Fruit fly (Drosophila melanogaster) whole organism, wandering third instar larva: ENCODE measurements around the gene mbf1.
"Not testable (repeated sequence)": the region's sequence is repeated elsewhere in the genome, so short reads cannot be mapped to it uniquely, and the experiment has no call there.

Source experiments
- Abd-B ChIP-seq: fragments of >200 bp; optimal IDR thresholded peaks from 2 replicates; lab custom pipeline; 2017; ENCODE audit warnings: missing biosample characterization, missing genetic modification characterization
- CG32264 ChIP-seq: fragments of 200-800 bp; sonication (Bioruptor generic); optimal IDR thresholded peaks from 2 replicates; lab custom pipeline; 2016; ENCODE audit warnings: missing biosample characterization, missing genetic modification characterization
- CG9705 ChIP-seq: fragments of 200-800 bp; sonication (Bioruptor generic); optimal IDR thresholded peaks from 2 replicates; lab custom pipeline; 2018; ENCODE audit warnings: missing biosample characterization, mild to moderate bottlenecking, missing genetic modification characterization
- CrebA ChIP-seq: fragments of 200-800 bp; sonication (Bioruptor generic); optimal IDR thresholded peaks from 2 replicates; lab custom pipeline; 2016; ENCODE audit warnings: missing biosample characterization, mild to moderate bottlenecking, missing genetic modification characterization, borderline replicate concordance
- Dfd ChIP-seq: fragments of >200 bp; optimal IDR thresholded peaks from 2 replicates; lab custom pipeline; 2017; ENCODE audit warnings: missing biosample characterization, missing genetic modification characterization
- Dif ChIP-seq: fragments of 200-275, 200-300 bp; sonication (Bioruptor generic); optimal IDR thresholded peaks from 2 replicates; lab custom pipeline; 2018; ENCODE audit warnings: missing biosample characterization, missing genetic modification characterization; ENCODE audit not compliant: partially characterized antibody
- GATAd ChIP-seq: sonication (Bioruptor generic); optimal IDR thresholded peaks from 2 replicates; lab custom pipeline; 2016; ENCODE audit warnings: missing biosample characterization, missing genetic modification characterization
- HLH106 ChIP-seq: fragments of 200-800 bp; optimal IDR thresholded peaks from 3 replicates; lab custom pipeline; 2019; ENCODE audit warnings: missing biosample characterization, mild to moderate bottlenecking, missing genetic modification characterization, moderate library complexity
- Hnf4 ChIP-seq: fragments of 200-800 bp; sonication (Bioruptor generic); optimal IDR thresholded peaks from 2 replicates; lab custom pipeline; 2016; ENCODE audit warnings: missing biosample characterization, mild to moderate bottlenecking, missing genetic modification characterization
- Hr78 ChIP-seq: fragments of >200 bp; optimal IDR thresholded peaks from 2 replicates; lab custom pipeline; 2017; ENCODE audit warnings: missing biosample characterization, missing genetic modification characterization
- Hr83 ChIP-seq: fragments of 200-300 bp; sonication (Bioruptor generic); optimal IDR thresholded peaks from 2 replicates; lab custom pipeline; 2016; ENCODE audit warnings: missing biosample characterization, mild to moderate bottlenecking, missing genetic modification characterization, moderate library complexity; ENCODE audit not compliant: poor library complexity, severe bottlenecking
- Jra ChIP-seq: sonication (Bioruptor generic); optimal IDR thresholded peaks from 2 replicates; lab custom pipeline; 2016; ENCODE audit warnings: missing biosample characterization, missing genetic modification characterization
- Mio ChIP-seq: sonication (Bioruptor generic); optimal IDR thresholded peaks from 2 replicates; lab custom pipeline; 2016; ENCODE audit warnings: missing biosample characterization, missing genetic modification characterization
- Myc ChIP-seq: fragments of >200 bp; optimal IDR thresholded peaks from 2 replicates; lab custom pipeline; 2017
- N ChIP-seq: fragments of >200 bp; optimal IDR thresholded peaks from 2 replicates; lab custom pipeline; 2018; ENCODE audit warnings: missing biosample characterization, missing external identifiers, missing genetic modification characterization
- OdsH ChIP-seq: fragments of 200-800 bp; sonication (Bioruptor generic); optimal IDR thresholded peaks from 2 replicates; lab custom pipeline; 2016; ENCODE audit warnings: missing biosample characterization, mild to moderate bottlenecking, missing genetic modification characterization
- Rel ChIP-seq, 2 experiments: fragments of 200-800 bp; sonication (Bioruptor generic) in 1 of 2; optimal IDR thresholded peaks; 2 replicates in 1 of 2; 3 replicates in 1 of 2; lab custom pipeline; 2016 to 2019; ENCODE audit warnings: mild to moderate bottlenecking in 2 of 2, missing biosample characterization in 2 of 2, missing genetic modification characterization in 2 of 2, moderate library complexity in 1 of 2
- Sp1 ChIP-seq: fragments of 200-800 bp; sonication (Bioruptor generic); optimal IDR thresholded peaks from 3 replicates; lab custom pipeline; 2019; ENCODE audit warnings: missing biosample characterization, mild to moderate bottlenecking, missing genetic modification characterization, moderate library complexity
- Vsx2 ChIP-seq: fragments of 200-300, 225-300 bp; sonication (Bioruptor generic); optimal IDR thresholded peaks from 2 replicates; lab custom pipeline; 2018; ENCODE audit warnings: missing biosample characterization, missing genetic modification characterization; ENCODE audit not compliant: partially characterized antibody
- br ChIP-seq: fragments of 200-800 bp; sonication (Bioruptor generic); optimal IDR thresholded peaks from 2 replicates; lab custom pipeline; 2016; ENCODE audit warnings: missing biosample characterization, missing genetic modification characterization
- brk ChIP-seq: fragments of 200-800 bp; sonication (Bioruptor generic); optimal IDR thresholded peaks from 2 replicates; lab custom pipeline; 2016; ENCODE audit warnings: missing biosample characterization, mild to moderate bottlenecking, missing genetic modification characterization
- dl ChIP-seq, 2 experiments: fragments of 175-275, 200-275 bp in 1 of 2; fragments of 200-275 bp in 1 of 2; sonication (Bioruptor generic); optimal IDR thresholded peaks; lab custom pipeline; 2018; ENCODE audit warnings: mild to moderate bottlenecking in 2 of 2, missing biosample characterization in 2 of 2, missing genetic modification characterization in 2 of 2, moderate library complexity in 2 of 2; ENCODE audit not compliant: partially characterized antibody in 2 of 2, insufficient read depth in 1 of 2
- dmrt93B ChIP-seq: fragments of 200-800 bp; sonication (Bioruptor generic); optimal IDR thresholded peaks from 2 replicates; lab custom pipeline; 2018; ENCODE audit warnings: missing biosample characterization, mild to moderate bottlenecking, missing genetic modification characterization
- dsf ChIP-seq: sonication (Bioruptor generic); optimal IDR thresholded peaks from 2 replicates; lab custom pipeline; 2016; ENCODE audit warnings: missing biosample characterization, missing genetic modification characterization, borderline replicate concordance
- ey ChIP-seq: fragments of 200-800 bp; sonication (Bioruptor generic); optimal IDR thresholded peaks from 2 replicates; lab custom pipeline; 2016; ENCODE audit warnings: missing biosample characterization, missing genetic modification characterization
- foxo ChIP-seq, 2 experiments: fragments of 200-800 bp; sonication (Bioruptor generic); optimal IDR thresholded peaks; 2 replicates in 1 of 2; 3 replicates in 1 of 2; lab custom pipeline; 2016 to 2017; ENCODE audit warnings: missing biosample characterization in 2 of 2, missing genetic modification characterization in 2 of 2
- fru ChIP-seq: fragments of 200-800 bp; sonication (Bioruptor generic); optimal IDR thresholded peaks from 3 replicates; lab custom pipeline; 2016; ENCODE audit warnings: missing biosample characterization, mild to moderate bottlenecking, missing genetic modification characterization
- h ChIP-seq: fragments of 200-800 bp; sonication (Bioruptor generic); optimal IDR thresholded peaks from 3 replicates; lab custom pipeline; 2016; ENCODE audit warnings: missing biosample characterization, mild to moderate bottlenecking, missing genetic modification characterization
- jim ChIP-seq: fragments of 175-275, 200-325 bp; sonication (Bioruptor generic); optimal IDR thresholded peaks from 2 replicates; lab custom pipeline; 2016; ENCODE audit warnings: missing biosample characterization, mild to moderate bottlenecking, missing genetic modification characterization
- lola ChIP-seq: fragments of >200 bp; optimal IDR thresholded peaks from 2 replicates; lab custom pipeline; 2017; ENCODE audit warnings: missing biosample characterization, missing genetic modification characterization
- pan ChIP-seq: fragments of >200 bp; optimal IDR thresholded peaks from 2 replicates; lab custom pipeline; 2017
- psq ChIP-seq: fragments of 200-800 bp; sonication (Bioruptor generic); optimal IDR thresholded peaks from 3 replicates; lab custom pipeline; 2017; ENCODE audit warnings: missing biosample characterization, mild to moderate bottlenecking, missing genetic modification characterization, moderate library complexity
- rgr ChIP-seq: fragments of 200-800 bp; sonication (Bioruptor generic); optimal IDR thresholded peaks from 3 replicates; lab custom pipeline; 2016; ENCODE audit warnings: missing biosample characterization, mild to moderate bottlenecking, missing genetic modification characterization
- sage ChIP-seq: fragments of 200-800 bp; sonication (Bioruptor generic); optimal IDR thresholded peaks from 2 replicates; lab custom pipeline; 2016; ENCODE audit warnings: missing biosample characterization, mild to moderate bottlenecking, missing genetic modification characterization
- sv ChIP-seq: fragments of 200-800 bp; sonication (Bioruptor generic); optimal IDR thresholded peaks from 3 replicates; lab custom pipeline; 2016; ENCODE audit warnings: missing biosample characterization, missing genetic modification characterization
- tai ChIP-seq: sonication (Bioruptor generic); optimal IDR thresholded peaks from 2 replicates; lab custom pipeline; 2016; ENCODE audit warnings: missing biosample characterization, missing genetic modification characterization
- usp ChIP-seq: fragments of >200 bp; optimal IDR thresholded peaks from 2 replicates; lab custom pipeline; 2017; ENCODE audit warnings: missing biosample characterization, missing genetic modification characterization
- woc ChIP-seq: sonication (Bioruptor generic); optimal IDR thresholded peaks from 2 replicates; lab custom pipeline; 2016; ENCODE audit warnings: missing biosample characterization, mild to moderate bottlenecking, missing genetic modification characterization

mbf1 gene

dm6 chr3L:16572208-16572607 is 2.0 kb upstream of the mbf1 start:
- peak; percentile 15 for TF ChIP-seq Dif (GFP tag; lab: Kevin White, UChicago)
- peak in 1 of 2 experiments; percentile 44 for TF ChIP-seq dl (GFP tag; optimal IDR thresholded peaks at IDR 0.05; lab: Kevin White, UChicago; ENCODE audit: insufficient read depth in 1 of 2, partially characterized antibody in 2 of 2)
- TF ChIP-seq Hnf4 (GFP tag; lab: Kevin White, UChicago) = peak; percentile 13
- no peak for TF ChIP-seq h (GFP tag; lab: Kevin White, UChicago)
- TF ChIP-seq lola (GFP tag; lab: Kevin White, UChicago) = no peak

dm6 chr3L:16573234-16573633 is 1.0 kb upstream of the mbf1 start, which contains the start of gene Mipp1:
Gene Mipp1 (minus strand): TSS chr3L:16573334.
- TF ChIP-seq CG32264 (GFP tag; lab: Kevin White, UChicago); GATAd (GFP tag; lab: Kevin White, UChicago); Jra: not testable (repeated sequence)

- TF ChIP-seq Hnf4 (GFP tag; lab: Kevin White, UChicago) (peak; percentile 42), Abd-B (GFP tag; lab: Kevin White, UChicago) (no peak), CrebA (no peak), Myc (no peak), N (GFP tag; lab: Kevin White, UChicago) (no peak), HLH106 (tag; lab: Kevin White, UChicago) (peak; percentile 14)
These were observed 5.8 kb downstream of the mbf1 start, which contains the start of gene nxf2 for dm6 chr3L:16580049-16580448. Gene nxf2 (minus strand): TSS chr3L:16580306.

dm6 chr3L:16581201-16581705 is 7.0 kb downstream of the mbf1 start, which contains the start of gene Smn:
Gene Smn (minus strand): TSS chr3L:16581547.
- TF ChIP-seq usp (GFP tag; lab: Kevin White, UChicago) (no peak), Jra (peak; percentile 85), sv (GFP tag; lab: Kevin White, UChicago) (no peak), lola (GFP tag; lab: Kevin White, UChicago) (no peak), Myc (peak; percentile 15), Hnf4 (GFP tag; lab: Kevin White, UChicago) (peak; percentile 85), brk (no peak), N (GFP tag; lab: Kevin White, UChicago) (no peak), Abd-B (GFP tag; lab: Kevin White, UChicago) (no peak), woc (GFP tag; lab: Kevin White, UChicago) (peak; percentile 70), CrebA (no peak), dsf (GFP tag; lab: Kevin White, UChicago) (peak; percentile 39), Sp1 (GFP tag; lab: Kevin White, UChicago) (peak; percentile 40), rgr (peak; percentile 78), GATAd (GFP tag; lab: Kevin White, UChicago) (no peak), OdsH (peak; percentile 66), dmrt93B (GFP tag; lab: Kevin White, UChicago) (peak; percentile 59), Dfd (no peak), Hr83 (GFP tag; lab: Kevin White, UChicago) (no peak), foxo (GFP tag; optimal IDR thresholded peaks at IDR 0.05; lab: Kevin White, UChicago) (peak in 1 of 2 experiments; percentile 83), CG9705 (GFP tag; lab: Kevin White, UChicago) (peak; percentile 21), Mio (GFP tag; lab: Kevin White, UChicago) (no peak), br (GFP tag; lab: Kevin White, UChicago) (peak; percentile 76), fru (GFP tag; lab: Kevin White, UChicago) (peak; percentile 73), ey (GFP tag; lab: Kevin White, UChicago) (peak; percentile 63), Vsx2 (GFP tag; lab: Kevin White, UChicago) (no peak), h (GFP tag; lab: Kevin White, UChicago) (peak; percentile 65), Dif (GFP tag; lab: Kevin White, UChicago) (no peak), HLH106 (tag; lab: Kevin White, UChicago) (peak; percentile 64), jim (GFP tag; lab: Kevin White, UChicago) (no peak), tai (GFP tag; lab: Kevin White, UChicago) (no peak), pan (lab: Kevin White, UChicago) (no peak), psq (peak; percentile 57), dl (GFP tag; optimal IDR thresholded peaks at IDR 0.05; lab: Kevin White, UChicago; ENCODE audit: insufficient read depth in 1 of 2, partially characterized antibody in 2 of 2) (no peak), sage (GFP tag; lab: Kevin White, UChicago) (no peak), CG32264 (GFP tag; lab: Kevin White, UChicago) (peak; percentile 55), Hr78 (GFP tag; lab: Kevin White, UChicago) (no peak), Rel (GFP tag; optimal IDR thresholded peaks at IDR 0.05; lab: Kevin White, UChicago) (no peak), Rel (tag; optimal IDR thresholded peaks at IDR 0.05; lab: Kevin White, UChicago) (peak; percentile 84)
